Fruit fly (Drosophila melanogaster) whole organism, prepupa: ENCODE data around the gene CG34436.

Experiments used
- Blimp-1 ChIP-seq: fragments of 200-800 bp; sonication (Bioruptor generic); optimal IDR thresholded peaks from 3 replicates; lab custom pipeline; 2017; ENCODE audit warnings: missing biosample characterization, missing genetic modification characterization, mild to moderate bottlenecking, moderate library complexity, missing genetic modification reagents
- CG10631 ChIP-seq: fragments of 200-800 bp; sonication (Bioruptor generic); optimal IDR thresholded peaks from 2 replicates; lab custom pipeline; 2016; ENCODE audit warnings: missing biosample characterization, missing genetic modification characterization
- CG10669 ChIP-seq: fragments of 200-800 bp; sonication (Bioruptor generic); optimal IDR thresholded peaks from 3 replicates; lab custom pipeline; 2018; ENCODE audit warnings: missing biosample characterization, mild to moderate bottlenecking, missing genetic modification characterization, moderate library complexity
- CG11762 ChIP-seq: fragments of 200-800 bp; sonication (Bioruptor generic); optimal IDR thresholded peaks from 3 replicates; lab custom pipeline; 2016; ENCODE audit warnings: missing biosample characterization, missing genetic modification characterization; ENCODE audit not compliant: insufficient read depth
- CG11902 ChIP-seq: fragments of 200-800 bp; sonication (Bioruptor generic); optimal IDR thresholded peaks from 3 replicates; lab custom pipeline; 2016; ENCODE audit warnings: missing biosample characterization, missing genetic modification characterization
- CG1621 ChIP-seq: fragments of 200-800 bp; sonication (Bioruptor generic); optimal IDR thresholded peaks from 3 replicates; lab custom pipeline; 2018; ENCODE audit warnings: missing biosample characterization, mild to moderate bottlenecking, missing genetic modification characterization
- CG16779 ChIP-seq: fragments of 200-800 bp; sonication (Bioruptor generic); optimal IDR thresholded peaks from 3 replicates; lab custom pipeline; 2017; ENCODE audit warnings: missing biosample characterization, mild to moderate bottlenecking, missing genetic modification characterization
- CG3032 ChIP-seq: fragments of 200-800 bp; optimal IDR thresholded peaks from 2 replicates; lab custom pipeline; 2019; ENCODE audit warnings: missing biosample characterization, mild to moderate bottlenecking, missing genetic modification characterization, moderate library complexity
- CG31627 ChIP-seq: fragments of 200-800 bp; sonication (Bioruptor generic); optimal IDR thresholded peaks from 3 replicates; lab custom pipeline; 2016; ENCODE audit warnings: missing biosample characterization, missing genetic modification characterization
- CG32006 ChIP-seq: fragments of 200-800 bp; sonication (Bioruptor generic); optimal IDR thresholded peaks from 3 replicates; lab custom pipeline; 2017; ENCODE audit warnings: missing biosample characterization, mild to moderate bottlenecking, missing genetic modification characterization
- CG34406 ChIP-seq: fragments of 200-800 bp; sonication (Bioruptor generic); optimal IDR thresholded peaks from 3 replicates; lab custom pipeline; 2016; ENCODE audit warnings: missing biosample characterization, missing genetic modification characterization
- CG3919 ChIP-seq: fragments of 200-800 bp; sonication (Bioruptor generic); optimal IDR thresholded peaks from 3 replicates; lab custom pipeline; 2016; ENCODE audit warnings: missing biosample characterization, missing genetic modification characterization
- CG4318 ChIP-seq: fragments of 200-800 bp; sonication (Bioruptor generic); optimal IDR thresholded peaks from 3 replicates; lab custom pipeline; 2017; ENCODE audit warnings: missing biosample characterization, mild to moderate bottlenecking, missing genetic modification characterization
- CG6163 ChIP-seq: fragments of 200-800 bp; sonication (Bioruptor generic); IDR thresholded peaks from 3 replicates; pipeline ENCODE4 v1.3.6; 2022; ENCODE audit warnings: missing biosample characterization, missing genetic modification characterization
- CG6276 ChIP-seq: fragments of 200-800 bp; sonication (Bioruptor generic); optimal IDR thresholded peaks from 2 replicates; lab custom pipeline; 2017; ENCODE audit warnings: missing biosample characterization, mild to moderate bottlenecking, missing genetic modification characterization
- CG6792 ChIP-seq: fragments of 200-800 bp; sonication (Bioruptor generic); optimal IDR thresholded peaks from 3 replicates; lab custom pipeline; 2016; ENCODE audit warnings: missing biosample characterization, missing genetic modification characterization
- CG6808 ChIP-seq: fragments of 200-800 bp; sonication (Bioruptor generic); optimal IDR thresholded peaks from 3 replicates; lab custom pipeline; 2017; ENCODE audit warnings: missing biosample characterization, missing genetic modification characterization, mild to moderate bottlenecking, moderate library complexity, missing genetic modification reagents
- CG6854 ChIP-seq: fragments of 200-800 bp; sonication (Bioruptor generic); optimal IDR thresholded peaks from 2 replicates; lab custom pipeline; 2017; ENCODE audit warnings: missing biosample characterization, mild to moderate bottlenecking, missing genetic modification characterization
- CG7368 ChIP-seq: fragments of 200-800 bp; sonication (Bioruptor generic); optimal IDR thresholded peaks from 3 replicates; lab custom pipeline; 2016; ENCODE audit warnings: missing biosample characterization, missing genetic modification characterization
- CG8119 ChIP-seq: fragments of 200-800 bp; sonication (Bioruptor generic); IDR thresholded peaks from 3 replicates; pipeline ENCODE4 v1.3.6; 2022; ENCODE audit warnings: missing biosample characterization, missing genetic modification characterization
- CG8319 ChIP-seq: fragments of 200-800 bp; sonication (Bioruptor generic); optimal IDR thresholded peaks from 3 replicates; lab custom pipeline; 2016; ENCODE audit warnings: missing biosample characterization, missing genetic modification characterization
- CG8632 ChIP-seq: fragments of 200-800 bp; sonication (Bioruptor generic); optimal IDR thresholded peaks from 3 replicates; lab custom pipeline; 2016; ENCODE audit warnings: missing biosample characterization, missing genetic modification characterization
- Eip78C ChIP-seq: fragments of 200-800 bp; sonication (Bioruptor generic); peaks from one replicate; lab custom pipeline; 2016; ENCODE audit warnings: missing biosample characterization, missing genetic modification characterization
- Eip93F ChIP-seq: fragments of 200-800 bp; sonication (Bioruptor generic); optimal IDR thresholded peaks from 2 replicates; lab custom pipeline; 2016; ENCODE audit warnings: missing biosample characterization, mild to moderate bottlenecking, missing genetic modification characterization
- Ets21C ChIP-seq: fragments of 200-800 bp; sonication (Bioruptor generic); optimal IDR thresholded peaks from 3 replicates; lab custom pipeline; 2016; ENCODE audit warnings: missing biosample characterization, missing genetic modification characterization
- Ets96B ChIP-seq: fragments of 200-800 bp; optimal IDR thresholded peaks from 2 replicates; lab custom pipeline; 2019; ENCODE audit warnings: missing biosample characterization, mild to moderate bottlenecking, missing genetic modification characterization, moderate library complexity
- Gug ChIP-seq: fragments of 200-800 bp; sonication (Bioruptor generic); IDR thresholded peaks from 2 replicates; pipeline ENCODE4 v1.3.6; 2022; ENCODE audit warnings: missing biosample characterization, missing genetic modification characterization
- Hr38 ChIP-seq: sonication (Bioruptor generic); optimal IDR thresholded peaks from 2 replicates; lab custom pipeline; 2016; ENCODE audit warnings: missing biosample characterization, missing genetic modification characterization
- Hr39 ChIP-seq: fragments of 200-800 bp; sonication (Bioruptor generic); optimal IDR thresholded peaks from 2 replicates; lab custom pipeline; 2016; ENCODE audit warnings: missing biosample characterization, missing genetic modification characterization
- Lpt ChIP-seq: fragments of 200-800 bp; sonication (Bioruptor generic); optimal IDR thresholded peaks from 3 replicates; lab custom pipeline; 2016; ENCODE audit warnings: missing biosample characterization, missing genetic modification characterization
- Met ChIP-seq: fragments of 200-800 bp; sonication (Bioruptor generic); optimal IDR thresholded peaks from 3 replicates; lab custom pipeline; 2016; ENCODE audit warnings: missing biosample characterization, missing genetic modification characterization
- OdsH ChIP-seq: fragments of 200-800 bp; sonication (Bioruptor generic); optimal IDR thresholded peaks from 3 replicates; lab custom pipeline; 2016; ENCODE audit warnings: missing biosample characterization, missing genetic modification characterization
- Smox ChIP-seq: fragments of 200-800 bp; sonication (Bioruptor generic); optimal IDR thresholded peaks from 3 replicates; lab custom pipeline; 2016; ENCODE audit warnings: missing biosample characterization, missing genetic modification characterization
- Sox102F ChIP-seq: fragments of 200-800 bp; sonication (Bioruptor generic); optimal IDR thresholded peaks from 2 replicates; lab custom pipeline; 2016; ENCODE audit warnings: missing biosample characterization, mild to moderate bottlenecking, missing genetic modification characterization
- Sox14 ChIP-seq: fragments of 200-800 bp; sonication (Bioruptor generic); optimal IDR thresholded peaks from 3 replicates; lab custom pipeline; 2016; ENCODE audit warnings: missing biosample characterization, missing genetic modification characterization
- Sox15 ChIP-seq: fragments of 200-800 bp; sonication (Bioruptor generic); optimal IDR thresholded peaks from 3 replicates; lab custom pipeline; 2016; ENCODE audit warnings: missing biosample characterization, missing genetic modification characterization
- achi ChIP-seq: fragments of 200-800 bp; sonication (Bioruptor generic); optimal IDR thresholded peaks from 3 replicates; lab custom pipeline; 2016; ENCODE audit warnings: missing biosample characterization, missing genetic modification characterization
- acj6 ChIP-seq: fragments of 200-800 bp; sonication (Bioruptor generic); optimal IDR thresholded peaks from 3 replicates; lab custom pipeline; 2016; ENCODE audit warnings: missing biosample characterization, missing genetic modification characterization
- cyc ChIP-seq: fragments of 200-800 bp; sonication (Bioruptor generic); optimal IDR thresholded peaks from 3 replicates; lab custom pipeline; 2016; ENCODE audit warnings: missing biosample characterization, missing genetic modification characterization
- dac ChIP-seq: fragments of 200-800 bp; sonication (Bioruptor generic); optimal IDR thresholded peaks from 2 replicates; lab custom pipeline; 2017; ENCODE audit warnings: missing biosample characterization, mild to moderate bottlenecking, missing genetic modification characterization
- dsx ChIP-seq: fragments of 200-800 bp; optimal IDR thresholded peaks from 3 replicates; lab custom pipeline; 2019; ENCODE audit warnings: missing biosample characterization, mild to moderate bottlenecking, missing genetic modification characterization, moderate library complexity; ENCODE audit not compliant: poor library complexity, severe bottlenecking
- esn ChIP-seq: fragments of 200-800 bp; sonication (Bioruptor generic); optimal IDR thresholded peaks from 2 replicates; lab custom pipeline; 2016; ENCODE audit warnings: missing biosample characterization, mild to moderate bottlenecking, missing genetic modification characterization, moderate library complexity
- fd85E ChIP-seq: fragments of 200-800 bp; sonication (Bioruptor generic); optimal IDR thresholded peaks from 3 replicates; lab custom pipeline; 2016; ENCODE audit warnings: missing biosample characterization, missing genetic modification characterization
- lz ChIP-seq: fragments of 200-800 bp; sonication (Bioruptor generic); optimal IDR thresholded peaks from 3 replicates; lab custom pipeline; 2016; ENCODE audit warnings: missing biosample characterization, missing genetic modification characterization
- net ChIP-seq: fragments of 200-800 bp; sonication (Bioruptor generic); optimal IDR thresholded peaks from 3 replicates; lab custom pipeline; 2016; ENCODE audit warnings: missing biosample characterization, missing genetic modification characterization
- pdm3 ChIP-seq: fragments of 200-800 bp; sonication (Bioruptor generic); optimal IDR thresholded peaks from 3 replicates; lab custom pipeline; 2016; ENCODE audit warnings: missing biosample characterization, missing genetic modification characterization
- spab ChIP-seq: fragments of 200-800 bp; sonication (Bioruptor generic); optimal IDR thresholded peaks from 2 replicates; lab custom pipeline; 2017; ENCODE audit warnings: missing biosample characterization, mild to moderate bottlenecking, missing genetic modification characterization, missing genetic modification reagents
- ss ChIP-seq, 2 experiments: fragments of 200-800 bp; sonication (Bioruptor generic); optimal IDR thresholded peaks; 2 replicates in 1 of 2; 3 replicates in 1 of 2; lab custom pipeline; 2017 to 2018; ENCODE audit warnings: mild to moderate bottlenecking in 2 of 2, missing biosample characterization in 2 of 2, missing genetic modification characterization in 2 of 2, moderate library complexity in 1 of 2
- svp ChIP-seq: fragments of 200-800 bp; sonication (Bioruptor generic); peaks from one replicate; lab custom pipeline; 2016; ENCODE audit warnings: missing biosample characterization, missing genetic modification characterization
- topi ChIP-seq: fragments of 200-800 bp; sonication (Bioruptor generic); optimal IDR thresholded peaks from 3 replicates; lab custom pipeline; 2016; ENCODE audit warnings: missing biosample characterization, missing genetic modification characterization
- vri ChIP-seq: fragments of 200-800 bp; sonication (Bioruptor generic); optimal IDR thresholded peaks from 3 replicates; lab custom pipeline; 2016; ENCODE audit warnings: missing biosample characterization, mild to moderate bottlenecking, missing genetic modification characterization

The CG34436 gene

DNA sequence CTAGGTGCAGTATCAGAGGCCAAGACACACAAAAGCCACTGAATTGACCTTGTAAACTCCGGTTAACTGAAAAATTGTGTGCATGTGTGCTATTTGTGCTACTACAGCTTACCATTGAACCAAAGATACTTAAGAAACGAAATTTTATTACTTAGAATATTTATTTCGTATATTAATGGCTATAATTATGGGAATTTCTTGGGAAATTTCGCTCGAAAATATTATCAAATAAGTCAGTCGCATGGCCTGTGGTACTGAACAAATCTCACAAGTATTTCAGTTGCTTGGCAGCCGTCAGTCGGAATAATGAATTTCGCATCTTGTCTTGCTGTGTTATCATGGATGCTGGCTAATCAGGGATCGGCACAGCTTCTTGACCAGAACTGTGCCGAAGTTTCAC lies at the start of gene CG34436:
CG34436 (plus strand) TSS at position 301 of the 400 bp plus-strand sequence.
- TF ChIP-seq svp (GFP tag; lab: Kevin White, UChicago) = peak; percentile 75
- no peak for TF ChIP-seq CG6163 (GFP tag; lab: Robert Waterston, UW)

DNA sequence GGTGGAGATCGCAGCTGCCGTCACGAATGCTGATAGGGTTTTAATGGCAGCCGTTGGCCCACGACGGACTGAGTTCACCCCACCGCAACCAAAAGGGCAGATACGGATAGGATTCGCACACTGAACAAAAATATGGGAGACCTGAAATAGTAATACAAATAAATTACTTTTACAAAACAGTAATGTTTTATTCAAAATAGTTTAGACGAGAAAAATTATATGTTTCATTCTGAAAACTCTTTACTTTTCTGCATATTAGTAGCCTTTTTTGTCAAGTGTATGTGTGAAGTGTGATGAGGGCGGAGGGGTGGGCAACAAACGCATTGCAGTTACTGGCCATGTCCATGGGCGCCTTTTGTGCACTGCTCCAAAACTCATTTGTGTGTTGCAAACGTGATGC lies 46.2 kb upstream of the CG34436 start:
- TF ChIP-seq net (GFP tag; lab: Kevin White, UChicago) (no peak), Smox (GFP tag; lab: Kevin White, UChicago) (peak; percentile 24), CG3919 (GFP tag; lab: Kevin White, UChicago) (peak; percentile 8), spab (GFP tag; lab: Kevin White, UChicago) (no peak), topi (GFP tag; lab: Kevin White, UChicago) (peak; percentile 17), esn (no peak), Sox15 (GFP tag; lab: Kevin White, UChicago) (no peak), CG4318 (GFP tag; lab: Kevin White, UChicago) (no peak), Eip78C (GFP tag; lab: Kevin White, UChicago) (peak; percentile 73), Sox102F (GFP tag; lab: Kevin White, UChicago) (peak; percentile 3), lz (GFP tag; lab: Kevin White, UChicago) (no peak), acj6 (peak; percentile 9), CG11902 (GFP tag; lab: Kevin White, UChicago) (no peak), CG16779 (no peak), pdm3 (GFP tag; lab: Kevin White, UChicago) (peak; percentile 2), CG11762 (GFP tag; lab: Kevin White, UChicago) (no peak), dac (GFP tag; lab: Kevin White, UChicago) (no peak), fd85E (no peak), cyc (GFP tag; lab: Kevin White, UChicago) (no peak), Ets96B (tag; lab: Kevin White, UChicago) (peak; percentile 22), Eip93F (no peak), CG10631 (peak; percentile 30), CG6854 (GFP tag; lab: Kevin White, UChicago) (no peak), achi (GFP tag; lab: Kevin White, UChicago) (peak; percentile 3), CG6163 (GFP tag; lab: Robert Waterston, UW) (no peak), CG1621 (tag; lab: Kevin White, UChicago) (no peak), Ets21C (no peak), CG6792 (GFP tag; lab: Kevin White, UChicago) (peak; percentile 17), Sox14 (peak; percentile 7), CG8319 (GFP tag; lab: Kevin White, UChicago) (no peak), Hr38 (GFP tag; lab: Kevin White, UChicago) (no peak), Met (peak; percentile 28), Blimp-1 (no peak), CG6808 (GFP tag; lab: Kevin White, UChicago) (no peak), Lpt (GFP tag; lab: Kevin White, UChicago) (no peak), CG10669 (GFP tag; lab: Kevin White, UChicago) (peak; percentile 4), CG6276 (no peak), CG8119 (0 out of 3 replicates have a peak, but pooled peaks have one; percentile 15), dsx (no peak), CG31627 (GFP tag; lab: Kevin White, UChicago) (peak; percentile 2), CG32006 (peak; percentile 29), CG7368 (GFP tag; lab: Kevin White, UChicago) (no peak), OdsH (peak; percentile 19), ss (GFP tag; optimal IDR thresholded peaks at IDR 0.05; lab: Kevin White, UChicago) (peak in 1 of 2 experiments; percentile 37), Hr39 (GFP tag; lab: Kevin White, UChicago) (peak; percentile 13), CG34406 (GFP tag; lab: Kevin White, UChicago) (peak; percentile 32), vri (GFP tag; lab: Kevin White, UChicago) (no peak), CG8632 (GFP tag; lab: Kevin White, UChicago) (no peak), CG3032 (tag; lab: Kevin White, UChicago) (no peak), Gug (no peak)
